Fruit fly (Drosophila melanogaster): Measurements from ENCODE around the gene TBC1D23.

DNA sequence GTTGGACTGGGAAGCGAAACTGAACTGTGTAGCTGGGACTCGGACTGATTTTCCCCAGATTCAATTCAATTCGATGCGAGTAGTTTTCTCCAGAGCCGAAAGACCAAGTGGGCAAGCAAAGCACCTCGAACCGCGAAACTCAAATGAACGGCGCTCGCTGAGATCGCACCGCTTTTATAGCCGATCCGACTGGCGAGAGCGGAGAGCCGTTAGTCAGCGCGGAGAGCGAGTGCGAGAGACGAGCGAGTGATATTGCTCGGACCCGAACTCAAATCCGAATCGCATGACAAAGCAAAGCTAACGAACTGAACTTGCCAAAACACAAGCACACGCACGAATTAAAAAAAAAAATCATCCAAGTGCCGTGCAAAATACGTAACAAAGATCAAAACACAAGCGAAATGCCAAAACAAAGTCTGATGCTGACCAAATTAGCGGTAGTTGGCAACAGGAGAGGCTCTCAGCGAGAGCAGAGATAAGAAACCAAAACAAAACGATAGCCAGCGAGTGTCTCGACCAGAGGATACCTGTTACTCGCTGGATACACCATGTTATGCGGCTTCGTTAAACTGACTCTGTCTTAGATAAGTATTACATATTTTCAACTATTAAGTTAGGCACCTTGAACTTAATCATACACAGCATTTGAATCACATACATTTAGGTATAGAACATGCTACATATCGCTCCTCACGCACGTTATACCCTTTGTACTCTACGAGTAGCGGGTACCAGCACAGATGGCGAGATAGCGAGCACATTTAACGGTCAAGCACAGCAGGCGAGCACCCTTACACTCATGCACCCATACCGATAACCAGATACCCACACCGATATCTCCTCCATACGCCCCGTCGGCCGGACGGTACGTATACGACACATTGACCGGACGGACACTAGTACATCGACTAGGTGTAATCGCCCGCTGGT is 10.0 kb upstream of the TBC1D23 start:
- TF ChIP-seq CTCF (optimal IDR thresholded peaks at IDR 0.05) (no peak), CG8478 (optimal IDR thresholded peaks at IDR 0.05) (no peak)

Measured in S2 (cell line).